Worm (Caenorhabditis elegans): ENCODE measurements around the gene srt-33.
"Not testable (repeated sequence)": the region's sequence is repeated elsewhere in the genome, so short reads cannot be mapped to it uniquely, and the experiment has no call there.

Gene srt-33

ce11 chrV:14296499-14296898 lies 16.8 kb upstream of the srt-33 start, which contains the start of gene F14D7.3:
Gene F14D7.3, plus strand, starts transcription at chrV:14296799.
- TF ChIP-seq T22C8.4 (GFP tag; IDR thresholded peaks at IDR 0.05), result no peak
- TF ChIP-seq tab-1 (GFP tag; IDR thresholded peaks at IDR 0.05), result no peak
- no peak for TF ChIP-seq flt-1 (GFP tag; IDR thresholded peaks at IDR 0.05)
- no peak for TF ChIP-seq med-1 (GFP tag; optimal IDR thresholded peaks at IDR 0.05; ENCODE audit: insufficient read depth)
- TF ChIP-seq ref-1 (GFP tag; conservative IDR thresholded peaks at IDR 0.05), result no peak
- no peak for TF ChIP-seq klf-2 (GFP tag; conservative IDR thresholded peaks at IDR 0.05)
- no peak for TF ChIP-seq cog-1 (tag; optimal IDR thresholded peaks at IDR 0.05)
- TF ChIP-seq ztf-29 (GFP tag; IDR thresholded peaks at IDR 0.05), result no peak
- TF ChIP-seq ztf-23 (GFP tag; IDR thresholded peaks at IDR 0.05), result no peak

DNA sequence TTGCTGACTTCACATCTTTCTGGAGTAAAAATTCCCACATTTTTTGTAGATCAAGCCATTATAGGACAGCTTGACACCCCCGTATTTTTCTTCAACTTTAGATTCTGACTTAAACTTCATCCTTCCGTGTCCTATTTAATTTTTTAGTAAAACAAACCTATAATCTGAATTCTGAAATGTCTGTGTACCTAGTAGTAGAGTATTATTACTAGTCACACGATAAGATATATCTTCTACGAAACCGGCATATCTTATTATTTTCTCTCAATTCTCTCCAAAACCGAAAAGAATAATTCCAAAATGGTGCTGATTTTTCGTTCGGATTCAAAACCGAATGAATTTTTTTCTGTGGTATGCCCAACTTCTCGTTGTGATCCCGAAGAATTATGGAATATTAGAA lies 14.7 kb upstream of the srt-33 start, which contains the start of gene F14D7.9:
TSS of gene F14D7.9 (plus strand) at position 301 of the 400 bp plus-strand sequence.
- no peak for TF ChIP-seq med-1 (GFP tag; optimal IDR thresholded peaks at IDR 0.05; ENCODE audit: insufficient read depth)
- TF ChIP-seq ztf-29 (GFP tag; IDR thresholded peaks at IDR 0.05), result no peak
- TF ChIP-seq ztf-23 (GFP tag; IDR thresholded peaks at IDR 0.05), result no peak
- TF ChIP-seq T22C8.4 (GFP tag; IDR thresholded peaks at IDR 0.05), result no peak
- TF ChIP-seq tab-1 (GFP tag; IDR thresholded peaks at IDR 0.05), result no peak
- TF ChIP-seq cog-1 (tag; optimal IDR thresholded peaks at IDR 0.05), result no peak
- TF ChIP-seq flt-1 (GFP tag; IDR thresholded peaks at IDR 0.05), result no peak

ce11 chrV:14293667-14294194 lies 14.1 kb upstream of the srt-33 start, which contains the start of gene F14D7.2:
Gene F14D7.2, minus strand, starts transcription at chrV:14293717.
- TF ChIP-seq klf-2 (GFP tag; conservative IDR thresholded peaks at IDR 0.05) (no peak), flt-1 (GFP tag; IDR thresholded peaks at IDR 0.05) (no peak), ztf-29 (GFP tag; IDR thresholded peaks at IDR 0.05) (no peak), cog-1 (tag; optimal IDR thresholded peaks at IDR 0.05) (no peak), tab-1 (GFP tag; IDR thresholded peaks at IDR 0.05) (no peak), ztf-23 (GFP tag; IDR thresholded peaks at IDR 0.05) (no peak), ref-1 (GFP tag; conservative IDR thresholded peaks at IDR 0.05) (no peak), med-1 (GFP tag; optimal IDR thresholded peaks at IDR 0.05; ENCODE audit: insufficient read depth) (no peak), T22C8.4 (GFP tag; IDR thresholded peaks at IDR 0.05) (no peak)

DNA sequence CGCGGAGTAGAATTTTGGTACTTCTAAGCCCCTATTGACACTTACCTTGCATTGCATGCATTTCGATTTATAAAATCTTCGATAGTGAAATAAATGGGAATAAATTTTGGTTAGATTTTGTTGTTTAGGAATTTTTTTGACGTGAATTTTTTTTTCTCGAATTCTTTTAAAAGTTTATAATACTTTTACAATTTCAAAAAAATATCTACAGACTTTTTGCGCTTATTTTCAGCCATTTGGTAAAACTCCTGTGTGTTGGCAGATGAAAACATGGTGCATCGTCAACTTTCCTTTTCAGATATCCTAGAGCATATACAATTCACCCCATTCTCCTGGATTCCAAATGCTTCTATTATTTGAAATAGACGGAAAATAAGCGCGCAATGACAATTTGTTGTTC lies 11.0 kb upstream of the srt-33 start, which contains the start of gene F14D7.18:
TSS of gene F14D7.18 (minus strand) at position 101 of the 400 bp plus-strand sequence.
- no peak for TF ChIP-seq cog-1 (tag; optimal IDR thresholded peaks at IDR 0.05)
- TF ChIP-seq tab-1 (GFP tag; IDR thresholded peaks at IDR 0.05), result no peak
- TF ChIP-seq klf-2 (GFP tag; conservative IDR thresholded peaks at IDR 0.05), result no peak
- no peak for TF ChIP-seq ztf-29 (GFP tag; IDR thresholded peaks at IDR 0.05)
- no peak for TF ChIP-seq flt-1 (GFP tag; IDR thresholded peaks at IDR 0.05)
- no peak for TF ChIP-seq T22C8.4 (GFP tag; IDR thresholded peaks at IDR 0.05)
- no peak for TF ChIP-seq ztf-23 (GFP tag; IDR thresholded peaks at IDR 0.05)
- no peak for TF ChIP-seq med-1 (GFP tag; optimal IDR thresholded peaks at IDR 0.05; ENCODE audit: insufficient read depth)
- TF ChIP-seq ref-1 (GFP tag; conservative IDR thresholded peaks at IDR 0.05), result no peak

ce11 chrV:14289363-14289762 lies 9.7 kb upstream of the srt-33 start, which contains the start of gene F14D7.1:
Gene F14D7.1, minus strand, starts transcription at chrV:14289463.
- TF ChIP-seq ref-1 (GFP tag; conservative IDR thresholded peaks at IDR 0.05) (no peak), tab-1 (GFP tag; IDR thresholded peaks at IDR 0.05) (no peak), cog-1 (tag; optimal IDR thresholded peaks at IDR 0.05) (no peak), ztf-23 (GFP tag; IDR thresholded peaks at IDR 0.05) (no peak)

DNA sequence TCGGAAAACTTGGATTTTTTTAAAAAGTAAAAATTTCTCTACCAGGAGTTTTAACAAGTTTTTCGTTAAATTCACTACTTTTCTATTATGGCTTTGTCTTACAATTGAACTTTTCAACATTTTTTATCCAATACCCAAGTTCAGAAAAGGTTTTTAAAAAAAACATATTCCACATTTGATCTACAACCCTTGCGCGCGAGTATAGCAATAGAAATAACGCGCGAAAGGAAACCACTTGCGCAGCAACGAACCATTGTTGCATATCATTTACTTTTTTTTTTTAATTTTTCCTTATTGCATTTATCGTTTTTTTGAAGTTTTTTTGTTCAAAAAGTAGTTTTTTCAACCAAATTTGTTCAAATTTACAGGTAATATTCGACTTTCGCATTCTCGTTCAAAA lies 6.1 kb upstream of the srt-33 start, which contains the start of gene F40G12.11:
TSS of gene F40G12.11 (plus strand) at position 369 of the 400 bp plus-strand sequence.
- TF ChIP-seq ref-1 (GFP tag; conservative IDR thresholded peaks at IDR 0.05) (no peak), flt-1 (GFP tag; IDR thresholded peaks at IDR 0.05) (no peak), ztf-23 (GFP tag; IDR thresholded peaks at IDR 0.05) (no peak), cog-1 (tag; optimal IDR thresholded peaks at IDR 0.05) (no peak), klf-2 (GFP tag; conservative IDR thresholded peaks at IDR 0.05) (no peak), T22C8.4 (GFP tag; IDR thresholded peaks at IDR 0.05) (no peak), ztf-29 (GFP tag; IDR thresholded peaks at IDR 0.05) (no peak), med-1 (GFP tag; optimal IDR thresholded peaks at IDR 0.05; ENCODE audit: insufficient read depth) (no peak), tab-1 (GFP tag; IDR thresholded peaks at IDR 0.05) (no peak)

DNA sequence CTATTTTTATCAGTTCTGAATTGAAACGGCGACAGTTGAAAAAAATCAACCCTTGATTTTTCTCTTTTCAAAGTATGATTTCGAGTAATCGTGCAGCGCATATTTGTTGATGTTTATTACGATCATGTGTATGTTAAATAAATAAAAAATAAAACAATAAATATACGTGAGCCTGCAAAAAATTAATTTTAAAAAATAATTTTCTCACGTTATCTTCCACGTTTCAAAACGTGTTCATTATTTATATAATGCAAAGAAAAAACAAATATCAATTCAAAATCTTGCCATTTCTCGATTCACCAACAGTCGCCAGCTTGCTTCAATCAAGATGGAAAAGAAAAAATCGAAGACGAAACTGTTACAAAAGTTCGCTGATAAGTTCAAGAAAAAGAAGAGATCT lies 3.6 kb upstream of the srt-33 start, which contains the start of gene F40G12.10:
TSS of gene F40G12.10 (plus strand) at position 301 of the 400 bp plus-strand sequence.
- no peak for TF ChIP-seq tab-1 (GFP tag; IDR thresholded peaks at IDR 0.05)
- no peak for TF ChIP-seq flt-1 (GFP tag; IDR thresholded peaks at IDR 0.05)
- TF ChIP-seq ztf-23 (GFP tag; IDR thresholded peaks at IDR 0.05), result no peak
- no peak for TF ChIP-seq T22C8.4 (GFP tag; IDR thresholded peaks at IDR 0.05)

- TF ChIP-seq ztf-29 (GFP tag; IDR thresholded peaks at IDR 0.05), result no peak
- TF ChIP-seq cog-1 (tag; optimal IDR thresholded peaks at IDR 0.05), result no peak
- no peak for TF ChIP-seq T22C8.4 (GFP tag; IDR thresholded peaks at IDR 0.05)
- TF ChIP-seq ztf-23 (GFP tag; IDR thresholded peaks at IDR 0.05), result no peak
- no peak for TF ChIP-seq tab-1 (GFP tag; IDR thresholded peaks at IDR 0.05)
- no peak for TF ChIP-seq klf-2 (GFP tag; conservative IDR thresholded peaks at IDR 0.05)
- no peak for TF ChIP-seq med-1 (GFP tag; optimal IDR thresholded peaks at IDR 0.05; ENCODE audit: insufficient read depth)
- TF ChIP-seq flt-1 (GFP tag; IDR thresholded peaks at IDR 0.05), result no peak
- TF ChIP-seq ref-1 (GFP tag; conservative IDR thresholded peaks at IDR 0.05), result no peak
Observed at ce11 chrV:14282222-14282709, 2.6 kb upstream of the srt-33 start, which contains the start of the genes srt-74 and F40G12.9. Gene srt-74, minus strand, starts transcription at chrV:14282322. Gene F40G12.9, plus strand, starts transcription at chrV:14282659.

DNA sequence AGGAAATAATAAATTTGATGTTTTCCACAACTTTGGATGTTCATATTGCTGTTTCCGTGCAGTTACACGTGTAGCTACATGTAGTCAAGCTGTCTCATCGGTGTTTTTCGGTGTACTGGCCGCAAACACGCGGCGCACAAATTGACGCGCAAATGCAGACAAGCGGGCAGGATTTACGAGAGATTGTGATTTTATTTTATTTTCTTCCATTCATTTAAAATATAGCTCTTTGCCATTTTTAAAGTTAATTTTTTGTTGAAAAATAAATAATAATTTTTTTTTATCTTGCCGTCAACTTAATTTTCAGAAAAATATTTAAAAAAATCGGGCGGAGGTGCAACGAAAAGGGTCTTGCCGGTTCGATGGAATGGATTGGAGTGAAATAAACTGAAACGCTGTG lies 5.4 kb downstream of the srt-33 start, which contains the start of gene F40G12.7:
TSS of gene F40G12.7 (plus strand) at position 301 of the 400 bp plus-strand sequence.
- TF ChIP-seq ztf-29 (GFP tag; IDR thresholded peaks at IDR 0.05); med-1 (GFP tag; optimal IDR thresholded peaks at IDR 0.05; ENCODE audit: insufficient read depth); cog-1 (tag; optimal IDR thresholded peaks at IDR 0.05): not testable (repeated sequence)

ce11 chrV:14273019-14273418 lies 6.7 kb downstream of the srt-33 start, which contains the start of gene F40G12.6:
Gene F40G12.6, minus strand, starts transcription at chrV:14273119.
- no peak for TF ChIP-seq ztf-23 (GFP tag; IDR thresholded peaks at IDR 0.05)
- TF ChIP-seq flt-1 (GFP tag; IDR thresholded peaks at IDR 0.05), result no peak
- TF ChIP-seq klf-2 (GFP tag; conservative IDR thresholded peaks at IDR 0.05), result no peak
- TF ChIP-seq med-1 (GFP tag; optimal IDR thresholded peaks at IDR 0.05; ENCODE audit: insufficient read depth), result no peak
- TF ChIP-seq ztf-29 (GFP tag; IDR thresholded peaks at IDR 0.05), result no peak
- TF ChIP-seq T22C8.4 (GFP tag; IDR thresholded peaks at IDR 0.05), result no peak
- TF ChIP-seq cog-1 (tag; optimal IDR thresholded peaks at IDR 0.05), result no peak

Data from whole organism, midembryonic.